Fruit fly (Drosophila melanogaster): Measurements from ENCODE around the gene RpL28.

RpL28 gene

dm6 chr3L:3250922-3251658 is 28.3 kb upstream of the RpL28 start:
- TF ChIP-seq N (GFP tag; optimal IDR thresholded peaks at IDR 0.05) (no peak), ey (GFP tag; optimal IDR thresholded peaks at IDR 0.05) (peak; percentile 4), foxo (GFP tag; optimal IDR thresholded peaks at IDR 0.05) (peak in 1 of 2 experiments; percentile 26), Hr78 (GFP tag; optimal IDR thresholded peaks at IDR 0.05) (no peak), jim (GFP tag; optimal IDR thresholded peaks at IDR 0.05) (peak; percentile 36), usp (GFP tag; optimal IDR thresholded peaks at IDR 0.05) (no peak), Dif (GFP tag; optimal IDR thresholded peaks at IDR 0.05; ENCODE audit: partially characterized antibody) (no peak), h (GFP tag; optimal IDR thresholded peaks at IDR 0.05) (peak; percentile 5), Dfd (GFP tag; optimal IDR thresholded peaks at IDR 0.05) (no peak), woc (GFP tag; optimal IDR thresholded peaks at IDR 0.05) (peak; percentile 37), CrebA (GFP tag; optimal IDR thresholded peaks at IDR 0.05; ENCODE audit: borderline replicate concordance) (peak; percentile 68), CG32264 (GFP tag; optimal IDR thresholded peaks at IDR 0.05) (no peak), Myc (optimal IDR thresholded peaks at IDR 0.05) (no peak), brk (GFP tag; optimal IDR thresholded peaks at IDR 0.05) (peak; percentile 51), Mio (GFP tag; optimal IDR thresholded peaks at IDR 0.05) (no peak), tai (GFP tag; optimal IDR thresholded peaks at IDR 0.05) (peak; percentile 36), br (GFP tag; optimal IDR thresholded peaks at IDR 0.05) (peak; percentile 42), Hr83 (GFP tag; optimal IDR thresholded peaks at IDR 0.05; ENCODE audit: poor library complexity, severe bottlenecking) (peak; percentile 73), pan (optimal IDR thresholded peaks at IDR 0.05) (no peak), psq (GFP tag; optimal IDR thresholded peaks at IDR 0.05) (no peak), dmrt93B (GFP tag; optimal IDR thresholded peaks at IDR 0.05) (peak; percentile 6), HLH106 (tag; optimal IDR thresholded peaks at IDR 0.05) (peak; percentile 6), OdsH (GFP tag; optimal IDR thresholded peaks at IDR 0.05) (peak; percentile 37), dsf (GFP tag; optimal IDR thresholded peaks at IDR 0.05; ENCODE audit: borderline replicate concordance) (peak; percentile 30), fru (GFP tag; optimal IDR thresholded peaks at IDR 0.05) (no peak), sage (GFP tag; optimal IDR thresholded peaks at IDR 0.05) (peak; percentile 55), Vsx2 (GFP tag; optimal IDR thresholded peaks at IDR 0.05; ENCODE audit: partially characterized antibody) (no peak), dl (GFP tag; optimal IDR thresholded peaks at IDR 0.05; ENCODE audit: insufficient read depth in 1 of 2, partially characterized antibody in 2 of 2) (no peak), sv (GFP tag; optimal IDR thresholded peaks at IDR 0.05) (no peak), Abd-B (GFP tag; optimal IDR thresholded peaks at IDR 0.05) (no peak), GATAd (GFP tag; optimal IDR thresholded peaks at IDR 0.05) (no peak), Rel (GFP tag; optimal IDR thresholded peaks at IDR 0.05) (peak; percentile 77), Rel (tag; optimal IDR thresholded peaks at IDR 0.05) (peak; percentile 89), Hnf4 (GFP tag; optimal IDR thresholded peaks at IDR 0.05) (peak; percentile 54), Sp1 (GFP tag; optimal IDR thresholded peaks at IDR 0.05) (peak; percentile 53), lola (GFP tag; optimal IDR thresholded peaks at IDR 0.05) (no peak), rgr (GFP tag; optimal IDR thresholded peaks at IDR 0.05) (peak; percentile 24), CG9705 (GFP tag; optimal IDR thresholded peaks at IDR 0.05) (no peak), Jra (GFP tag; optimal IDR thresholded peaks at IDR 0.05) (no peak)

DNA sequence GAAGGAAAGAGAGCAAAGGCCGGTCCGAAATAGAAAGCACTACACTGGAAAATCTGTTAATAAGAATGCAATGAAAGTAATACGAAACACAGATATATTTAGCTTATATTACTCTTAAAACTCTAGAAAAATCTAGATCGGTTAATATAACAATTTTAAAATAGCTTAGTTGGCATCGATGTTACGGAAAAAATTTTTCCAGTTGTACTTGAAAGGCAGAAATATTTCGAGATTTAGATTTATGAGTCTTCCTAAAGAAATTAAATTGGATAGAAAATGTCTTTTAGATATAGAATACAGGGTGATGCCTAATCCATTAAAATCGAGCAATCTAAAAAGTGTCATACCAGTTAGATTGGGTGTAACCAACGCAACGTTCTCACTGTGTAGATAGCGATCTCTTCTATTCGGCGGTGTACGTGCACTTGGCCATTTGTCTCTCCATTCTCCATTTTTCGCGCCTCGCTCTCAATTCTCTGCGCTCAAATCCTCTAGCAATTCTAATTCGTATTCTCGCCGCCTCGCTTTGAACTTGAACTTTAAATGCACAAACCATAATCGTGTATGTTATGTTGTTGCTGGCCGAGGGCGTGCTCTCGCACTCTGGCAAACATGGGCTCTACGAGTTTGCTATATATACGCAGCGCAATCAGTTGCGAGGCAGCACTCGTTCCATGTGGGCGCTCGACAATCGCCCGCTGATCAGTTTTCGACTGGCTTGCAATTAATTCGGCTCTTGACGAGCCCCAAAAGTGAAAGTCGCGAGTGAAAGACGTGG is 27.4 kb upstream of the RpL28 start:
- TF ChIP-seq rgr (GFP tag; optimal IDR thresholded peaks at IDR 0.05) (peak; percentile 27), CG9705 (GFP tag; optimal IDR thresholded peaks at IDR 0.05) (no peak), N (GFP tag; optimal IDR thresholded peaks at IDR 0.05) (no peak), Hnf4 (GFP tag; optimal IDR thresholded peaks at IDR 0.05) (peak; percentile 46), HLH106 (tag; optimal IDR thresholded peaks at IDR 0.05) (peak; percentile 27), sv (GFP tag; optimal IDR thresholded peaks at IDR 0.05) (peak; percentile 97), brk (GFP tag; optimal IDR thresholded peaks at IDR 0.05) (peak; percentile 36), dmrt93B (GFP tag; optimal IDR thresholded peaks at IDR 0.05) (peak; percentile 2), Abd-B (GFP tag; optimal IDR thresholded peaks at IDR 0.05) (no peak), tai (GFP tag; optimal IDR thresholded peaks at IDR 0.05) (peak; percentile 53), psq (GFP tag; optimal IDR thresholded peaks at IDR 0.05) (peak; percentile 19), Hr83 (GFP tag; optimal IDR thresholded peaks at IDR 0.05; ENCODE audit: poor library complexity, severe bottlenecking) (peak; percentile 79), OdsH (GFP tag; optimal IDR thresholded peaks at IDR 0.05) (peak; percentile 49), Vsx2 (GFP tag; optimal IDR thresholded peaks at IDR 0.05; ENCODE audit: partially characterized antibody) (no peak), GATAd (GFP tag; optimal IDR thresholded peaks at IDR 0.05) (no peak), dl (GFP tag; optimal IDR thresholded peaks at IDR 0.05; ENCODE audit: insufficient read depth in 1 of 2, partially characterized antibody in 2 of 2) (no peak), Dif (GFP tag; optimal IDR thresholded peaks at IDR 0.05; ENCODE audit: partially characterized antibody) (peak; percentile 15), foxo (GFP tag; optimal IDR thresholded peaks at IDR 0.05) (peak in 1 of 2 experiments; percentile 57)
